Worm (Caenorhabditis elegans) whole organism, L1 larva: ENCODE data around the gene pik-1.

Source experiments
- aly-2 ChIP-seq: fragments of 150-350 bp; optimal IDR thresholded peaks from 2 replicates; lab custom pipeline; 2014; ENCODE audit warnings: missing biosample characterization, missing genetic modification characterization
- dsc-1 ChIP-seq: sonication (generic microtip); optimal IDR thresholded peaks from 2 replicates; lab custom pipeline; 2016; ENCODE audit warnings: mild to moderate bottlenecking, missing genetic modification characterization, missing compliant biosample characterization
- efl-1 ChIP-seq, 4 experiments: fragments of 150-350 bp; optimal IDR thresholded peaks in 3 of 4; peaks in 1 of 4; 1 replicate in 1 of 4; 2 replicates in 3 of 4; lab custom pipeline; 2014; ENCODE audit warnings: missing biosample characterization in 2 of 4, missing genetic modification characterization in 2 of 4, missing genetic modification reagents in 2 of 4
- nhr-76 ChIP-seq: sonication (generic microtip); optimal IDR thresholded peaks from 2 replicates; lab custom pipeline; 2017; ENCODE audit warnings: missing biosample characterization, missing genetic modification characterization
- pqm-1 ChIP-seq: sonication (generic microtip); optimal IDR thresholded peaks from 3 replicates; lab custom pipeline; 2017; ENCODE audit warnings: missing biosample characterization, missing genetic modification characterization
- skn-1 ChIP-seq: fragments of 150-350 bp; optimal IDR thresholded peaks from 2 replicates; lab custom pipeline; 2014; ENCODE audit warnings: missing biosample characterization, missing genetic modification characterization
- snpc-4 ChIP-seq: fragments of 150-350 bp; optimal IDR thresholded peaks from 2 replicates; lab custom pipeline; 2014; ENCODE audit warnings: missing biosample characterization, missing genetic modification characterization
- ztf-11 ChIP-seq, 2 experiments: sonication (generic microtip); optimal IDR thresholded peaks; 2 replicates each; lab custom pipeline; 2016 to 2017; ENCODE audit warnings: missing genetic modification characterization in 2 of 2, missing biosample characterization in 1 of 2, missing compliant biosample characterization in 1 of 2
- ztf-4 ChIP-seq: fragments of 150-350 bp; optimal IDR thresholded peaks from 2 replicates; lab custom pipeline; 2014; ENCODE audit warnings: missing biosample characterization, missing genetic modification characterization

ce11 chrIV:13398728-13399127, 17.1 kb upstream of the pik-1 start, which contains the start of gene Y62E10A.13:
- TF ChIP-seq aly-2 (tag; lab: Kevin White, UChicago): no peak
- TF ChIP-seq skn-1 (tag; lab: Kevin White, UChicago): no peak
- TF ChIP-seq snpc-4: no peak
- TF ChIP-seq ztf-4: no peak
- no peak for TF ChIP-seq ztf-11 (tag; optimal IDR thresholded peaks at IDR 0.05; lab: Kevin White, UChicago)
- no peak for TF ChIP-seq efl-1 (optimal IDR thresholded peaks at IDR 0.05; lab: Kevin White, UChicago)
- no peak for TF ChIP-seq efl-1 (GFP tag; optimal IDR thresholded peaks at IDR 0.05 in 1 of 2; lab: Kevin White, UChicago)
- no peak for TF ChIP-seq nhr-76
- no peak for TF ChIP-seq dsc-1
- no peak for TF ChIP-seq pqm-1
